Worm (Caenorhabditis elegans) whole organism, L1 larva: Measurements from ENCODE around the gene srh-134.

Source experiments
- C34B4.2 ChIP-seq: sonication (generic microtip); optimal IDR thresholded peaks from 2 replicates; lab custom pipeline; 2017; ENCODE audit warnings: mild to moderate bottlenecking, missing genetic modification characterization, missing compliant biosample characterization
- aha-1 ChIP-seq: fragments of 150-350 bp; optimal IDR thresholded peaks from 2 replicates; lab custom pipeline; 2014; ENCODE audit warnings: missing biosample characterization, missing genetic modification characterization
- aly-2 ChIP-seq: fragments of 150-350 bp; optimal IDR thresholded peaks from 2 replicates; lab custom pipeline; 2014; ENCODE audit warnings: missing biosample characterization, missing genetic modification characterization
- ama-1 ChIP-seq: fragments of 150-350 bp; optimal IDR thresholded peaks from 2 replicates; lab custom pipeline; 2014
- blmp-1 ChIP-seq: fragments of 150-350 bp; optimal IDR thresholded peaks from 2 replicates; lab custom pipeline; 2014; ENCODE audit warnings: missing biosample characterization, missing genetic modification characterization
- ceh-90 ChIP-seq: sonication (generic microtip); optimal IDR thresholded peaks from 2 replicates; lab custom pipeline; 2016; ENCODE audit warnings: missing genetic modification characterization, missing compliant biosample characterization
- dpl-1 ChIP-seq, 3 experiments: fragments of 150-350 bp in 2 of 3; sonication (generic microtip) in 1 of 3; optimal IDR thresholded peaks; 2 replicates each; lab custom pipeline; 2014 to 2017; ENCODE audit warnings: missing biosample characterization in 3 of 3, missing genetic modification characterization in 3 of 3, missing genetic modification reagents in 3 of 3
- efl-1 ChIP-seq, 4 experiments: fragments of 150-350 bp; optimal IDR thresholded peaks in 3 of 4; peaks in 1 of 4; 1 replicate in 1 of 4; 2 replicates in 3 of 4; lab custom pipeline; 2014; ENCODE audit warnings: missing biosample characterization in 2 of 4, missing genetic modification characterization in 2 of 4, missing genetic modification reagents in 2 of 4
- efl-3 ChIP-seq: fragments of 200-800 bp; sonication (Bioruptor generic); optimal IDR thresholded peaks from 2 replicates; lab custom pipeline; 2018; ENCODE audit warnings: mild to moderate bottlenecking, missing genetic modification characterization, missing compliant biosample characterization
- egl-27 ChIP-seq, 2 experiments: fragments of 150-350 bp in 1 of 2; sonication (generic microtip); optimal IDR thresholded peaks; 3 replicates each; lab custom pipeline; 2017 to 2018; ENCODE audit warnings: missing biosample characterization in 2 of 2, missing genetic modification characterization in 2 of 2, missing genetic modification reagents in 2 of 2
- elt-2 ChIP-seq: sonication (generic microtip); optimal IDR thresholded peaks from 2 replicates; lab custom pipeline; 2016; ENCODE audit warnings: missing genetic modification characterization, mild to moderate bottlenecking, inconsistent platforms, missing compliant biosample characterization, missing genetic modification reagents
- elt-3 ChIP-seq, 6 experiments: fragments of 150-350 bp in 1 of 6; sonication (generic microtip); optimal IDR thresholded peaks; 2 replicates each; lab custom pipeline; 2017 to 2018; ENCODE audit warnings: missing biosample characterization in 6 of 6, missing genetic modification characterization in 6 of 6, inconsistent platforms in 1 of 6
- fkh-4 ChIP-seq: sonication (generic microtip); optimal IDR thresholded peaks from 2 replicates; lab custom pipeline; 2016; ENCODE audit warnings: missing compliant biosample characterization, missing genetic modification characterization, borderline replicate concordance
- fkh-8 ChIP-seq: sonication (generic microtip); optimal IDR thresholded peaks from 2 replicates; lab custom pipeline; 2016; ENCODE audit warnings: mild to moderate bottlenecking, missing genetic modification characterization, missing compliant biosample characterization
- fos-1 ChIP-seq: fragments of 150-350 bp; optimal IDR thresholded peaks from 2 replicates; lab custom pipeline; 2014; ENCODE audit warnings: missing biosample characterization, missing genetic modification characterization
- hpl-2 ChIP-seq: fragments of 150-350 bp; optimal IDR thresholded peaks from 2 replicates; lab custom pipeline; 2014; ENCODE audit warnings: missing biosample characterization, missing genetic modification reagents, missing genetic modification characterization
- irx-1 ChIP-seq: sonication (generic microtip); optimal IDR thresholded peaks from 2 replicates; lab custom pipeline; 2016; ENCODE audit warnings: missing genetic modification characterization, missing compliant biosample characterization
- lin-13 ChIP-seq: fragments of 150-350 bp; optimal IDR thresholded peaks from 2 replicates; lab custom pipeline; 2014; ENCODE audit warnings: missing biosample characterization, missing genetic modification reagents, missing genetic modification characterization
- lin-15B ChIP-seq: fragments of 150-350 bp; sonication (generic microtip); optimal IDR thresholded peaks from 3 replicates; lab custom pipeline; 2014; ENCODE audit warnings: missing biosample characterization, missing genetic modification characterization
- mef-2 ChIP-seq: fragments of 150-350 bp; optimal IDR thresholded peaks from 2 replicates; lab custom pipeline; 2014; ENCODE audit warnings: missing biosample characterization, missing genetic modification characterization
- nhr-11 ChIP-seq: fragments of 150-350 bp; optimal IDR thresholded peaks from 2 replicates; lab custom pipeline; 2014; ENCODE audit warnings: missing biosample characterization, missing genetic modification characterization
- nhr-20 ChIP-seq: sonication (generic microtip); optimal IDR thresholded peaks from 2 replicates; lab custom pipeline; 2016; ENCODE audit warnings: mild to moderate bottlenecking, missing genetic modification characterization, missing compliant biosample characterization
- nhr-237 ChIP-seq: fragments of 150-350 bp; optimal IDR thresholded peaks from 2 replicates; lab custom pipeline; 2014; ENCODE audit warnings: missing biosample characterization, missing genetic modification characterization
- nhr-28 ChIP-seq: fragments of 150-350 bp; optimal IDR thresholded peaks from 2 replicates; lab custom pipeline; 2014; ENCODE audit warnings: missing biosample characterization, missing genetic modification characterization
- nhr-47 ChIP-seq: sonication (generic microtip); optimal IDR thresholded peaks from 2 replicates; lab custom pipeline; 2016; ENCODE audit warnings: mild to moderate bottlenecking, missing genetic modification characterization, moderate library complexity, missing compliant biosample characterization
- nhr-85 ChIP-seq: sonication (generic microtip); peaks from one replicate; lab custom pipeline; 2016; ENCODE audit warnings: missing genetic modification characterization, inconsistent platforms, missing compliant biosample characterization
- nhr-90 ChIP-seq: sonication (generic microtip); optimal IDR thresholded peaks from 2 replicates; lab custom pipeline; 2016; ENCODE audit warnings: mild to moderate bottlenecking, missing genetic modification characterization, missing compliant biosample characterization; ENCODE audit not compliant: poor library complexity
- pax-3 ChIP-seq: fragments of 200-800 bp; sonication (Bioruptor generic); optimal IDR thresholded peaks from 2 replicates; lab custom pipeline; 2018; ENCODE audit warnings: mild to moderate bottlenecking, missing genetic modification characterization, moderate library complexity, missing compliant biosample characterization
- skn-1 ChIP-seq: fragments of 150-350 bp; optimal IDR thresholded peaks from 2 replicates; lab custom pipeline; 2014; ENCODE audit warnings: missing biosample characterization, missing genetic modification characterization
- sox-4 ChIP-seq: sonication (generic microtip); optimal IDR thresholded peaks from 2 replicates; lab custom pipeline; 2016; ENCODE audit warnings: missing genetic modification characterization, missing compliant biosample characterization
- sptf-1 ChIP-seq: fragments of 150-350 bp; optimal IDR thresholded peaks from 2 replicates; lab custom pipeline; 2014; ENCODE audit warnings: missing biosample characterization, missing genetic modification characterization
- swsn-7 ChIP-seq: sonication (generic microtip); optimal IDR thresholded peaks from 2 replicates; lab custom pipeline; 2016; ENCODE audit warnings: missing genetic modification characterization, missing compliant biosample characterization
- unc-30 ChIP-seq: sonication (generic microtip); optimal IDR thresholded peaks from 2 replicates; lab custom pipeline; 2017; ENCODE audit warnings: missing biosample characterization, missing genetic modification characterization
- unc-62 ChIP-seq: fragments of 150-350 bp; optimal IDR thresholded peaks from 2 replicates; lab custom pipeline; 2014; ENCODE audit warnings: missing biosample characterization, missing genetic modification reagents, missing genetic modification characterization
- vab-15 ChIP-seq: sonication (generic microtip); optimal IDR thresholded peaks from 2 replicates; lab custom pipeline; 2017; ENCODE audit warnings: missing genotype, mild to moderate bottlenecking, missing genetic modification characterization, missing compliant biosample characterization
- zag-1 ChIP-seq: fragments of 150-350 bp; optimal IDR thresholded peaks from 2 replicates; lab custom pipeline; 2014; ENCODE audit warnings: missing biosample characterization, missing genetic modification characterization
- zip-4 ChIP-seq: fragments of 200-800 bp; sonication (Bioruptor generic); optimal IDR thresholded peaks from 2 replicates; lab custom pipeline; 2018; ENCODE audit warnings: mild to moderate bottlenecking, missing genetic modification characterization, moderate library complexity, missing compliant biosample characterization
- ztf-11 ChIP-seq, 2 experiments: sonication (generic microtip); optimal IDR thresholded peaks; 2 replicates each; lab custom pipeline; 2016 to 2017; ENCODE audit warnings: missing genetic modification characterization in 2 of 2, missing biosample characterization in 1 of 2, missing compliant biosample characterization in 1 of 2
- ztf-4 ChIP-seq: fragments of 150-350 bp; optimal IDR thresholded peaks from 2 replicates; lab custom pipeline; 2014; ENCODE audit warnings: missing biosample characterization, missing genetic modification characterization

The srh-134 gene

DNA sequence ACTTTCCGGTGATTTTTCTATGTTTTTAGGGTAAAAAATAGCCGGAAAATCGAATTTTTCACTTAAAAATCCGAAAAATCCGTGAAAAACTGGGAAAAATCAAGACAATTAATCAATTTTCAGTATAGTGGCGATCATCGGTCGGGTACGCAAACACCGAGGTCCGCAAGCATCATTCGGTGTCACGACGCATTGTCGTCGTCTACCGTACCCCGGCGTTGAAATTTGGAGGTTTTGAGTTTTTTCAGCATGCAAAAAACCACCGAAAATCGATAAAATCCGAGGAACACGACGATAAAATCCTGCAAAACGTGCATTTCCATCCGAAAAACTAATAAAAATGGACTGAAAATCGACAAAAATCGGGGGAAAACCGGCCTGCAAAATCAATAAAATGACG lies 35.4 kb downstream of the srh-134 start (continued):
- TF ChIP-seq efl-3 (no peak), dpl-1 (GFP tag; optimal IDR thresholded peaks at IDR 0.05; lab: Kevin White, UChicago) (peak; percentile 45 to 61 (median 50)), nhr-85 (no peak), pax-3 (tag; lab: Kevin White, UChicago) (peak; percentile 30), nhr-11 (tag; lab: Kevin White, UChicago) (no peak), nhr-47 (tag; lab: Kevin White, UChicago) (no peak), nhr-20 (no peak), nhr-90 (tag; lab: Kevin White, UChicago) (no peak), C34B4.2 (tag; lab: Kevin White, UChicago) (no peak), ztf-11 (tag; optimal IDR thresholded peaks at IDR 0.05; lab: Kevin White, UChicago) (peak in 1 of 2 experiments; percentile 25)

DNA sequence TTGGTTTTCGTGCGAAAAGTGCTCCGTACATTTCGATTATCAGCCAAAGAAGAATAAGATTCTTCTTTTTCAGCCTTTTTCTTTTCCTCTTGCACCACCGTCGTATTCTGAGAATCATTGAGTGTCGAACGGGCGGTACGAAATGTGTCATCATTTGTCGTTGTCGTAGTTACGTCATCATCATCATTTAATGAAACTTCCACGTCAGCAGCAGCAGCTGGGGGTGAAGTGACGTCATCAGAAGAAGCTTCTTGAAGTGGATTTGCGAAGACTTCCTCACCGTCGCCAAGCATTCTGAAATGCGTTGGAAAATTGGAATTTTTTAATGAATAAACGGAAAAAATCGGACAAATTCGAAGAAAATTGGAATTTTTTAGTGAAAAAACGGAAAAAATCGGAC lies 37.3 kb downstream of the srh-134 start, which contains the start of gene snx-6:
snx-6 (minus strand) TSS at position 294 of the 400 bp plus-strand sequence.
- TF ChIP-seq ama-1 = no peak
- no peak for TF ChIP-seq nhr-237 (tag; lab: Kevin White, UChicago)
- no peak for TF ChIP-seq zip-4 (GFP tag; lab: Kevin White, UChicago)
- TF ChIP-seq vab-15 = no peak
- no peak for TF ChIP-seq egl-27 (tag; optimal IDR thresholded peaks at IDR 0.05; lab: Kevin White, UChicago)
- no peak for TF ChIP-seq aha-1 (tag; lab: Kevin White, UChicago)
- TF ChIP-seq ceh-90 (tag; lab: Kevin White, UChicago) = no peak
- no peak for TF ChIP-seq fkh-8 (tag; lab: Kevin White, UChicago)
- TF ChIP-seq ztf-4 (tag; lab: Kevin White, UChicago) = no peak
- TF ChIP-seq irx-1 (tag; lab: Kevin White, UChicago) = no peak
- TF ChIP-seq unc-62 (GFP tag; lab: Kevin White, UChicago) = no peak
- TF ChIP-seq sox-4 = no peak
- no peak for TF ChIP-seq zag-1 (tag; lab: Kevin White, UChicago)
- TF ChIP-seq lin-15B = no peak
- TF ChIP-seq mef-2 = no peak
- TF ChIP-seq nhr-28 (tag; lab: Kevin White, UChicago) = no peak

DNA sequence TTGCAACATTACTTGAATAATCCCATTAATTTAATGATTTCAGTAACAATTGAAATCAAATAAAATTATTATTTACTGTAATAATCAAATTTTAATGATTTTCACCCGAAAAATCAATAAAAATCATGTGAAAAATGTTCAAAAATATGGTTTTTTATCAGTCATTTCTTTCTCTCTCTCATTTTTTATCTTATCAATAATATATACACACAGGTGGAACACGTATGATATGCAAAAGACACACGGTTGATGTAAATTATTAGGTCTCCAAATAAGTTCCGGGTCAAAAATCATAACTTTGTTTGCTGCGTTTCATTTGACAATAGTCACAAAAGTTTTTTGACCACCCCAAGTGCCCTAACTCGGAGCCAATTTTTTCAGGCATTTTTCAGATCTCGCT lies 38.9 kb downstream of the srh-134 start:
- TF ChIP-seq zip-4 (GFP tag; lab: Kevin White, UChicago) (no peak), ceh-90 (tag; lab: Kevin White, UChicago) (no peak), blmp-1 (no peak), elt-2 (tag; lab: Kevin White, UChicago) (peak; percentile 41)

DNA sequence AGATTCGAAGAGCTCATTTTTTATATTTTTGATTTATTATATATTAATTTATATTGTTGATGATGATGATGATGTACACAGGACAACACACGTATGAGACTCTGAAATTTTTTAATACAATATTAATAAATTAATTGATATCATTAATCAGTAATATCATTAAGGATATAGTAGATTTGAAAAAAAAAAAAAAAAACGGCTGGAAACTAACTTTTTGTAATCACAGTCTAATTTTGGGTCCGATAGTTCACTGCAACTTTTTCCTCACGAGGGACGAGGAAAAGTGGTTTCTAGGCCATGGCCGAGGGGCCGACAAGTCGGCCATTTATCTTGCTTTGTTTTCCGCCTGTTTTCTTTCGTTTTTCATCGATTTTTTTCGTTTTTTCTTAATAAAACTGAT lies 50.4 kb downstream of the srh-134 start, which contains the start of gene gck-3:
gck-3 (minus strand) TSS at position 101 of the 400 bp plus-strand sequence.
- no peak for TF ChIP-seq nhr-28 (tag; lab: Kevin White, UChicago)
- no peak for TF ChIP-seq sptf-1
- no peak for TF ChIP-seq lin-13 (GFP tag; lab: Kevin White, UChicago)
- TF ChIP-seq zag-1 (tag; lab: Kevin White, UChicago) = no peak
- TF ChIP-seq skn-1 (tag; lab: Kevin White, UChicago) = no peak
- TF ChIP-seq hpl-2 (GFP tag; lab: Kevin White, UChicago) = no peak
- no peak for TF ChIP-seq ztf-11 (tag; optimal IDR thresholded peaks at IDR 0.05; lab: Kevin White, UChicago)
- no peak for TF ChIP-seq swsn-7
- TF ChIP-seq fkh-4 (tag; lab: Kevin White, UChicago) = no peak
- no peak for TF ChIP-seq elt-3 (tag; optimal IDR thresholded peaks at IDR 0.05; lab: Kevin White, UChicago)
- no peak for TF ChIP-seq unc-30 (tag; lab: Kevin White, UChicago)
- no peak for TF ChIP-seq fos-1
- TF ChIP-seq aly-2 (tag; lab: Kevin White, UChicago) = no peak
- TF ChIP-seq efl-1 (optimal IDR thresholded peaks at IDR 0.05; lab: Kevin White, UChicago) = no peak
- TF ChIP-seq efl-1 (GFP tag; optimal IDR thresholded peaks at IDR 0.05 in 1 of 2; lab: Kevin White, UChicago) = no peak
